Worm (Caenorhabditis elegans) whole organism, midembryonic: ENCODE results near the gene hpo-28.

ENCODE experiments used
- flt-1 ChIP-seq: fragments of 200-800 bp; sonication (Bioruptor generic); IDR thresholded peaks from 2 replicates; pipeline ENCODE4 v1.3.6; 2022; ENCODE audit warnings: missing genetic modification characterization, missing compliant biosample characterization
- ztf-23 ChIP-seq: fragments of 200-800 bp; sonication (Bioruptor generic); IDR thresholded peaks from 2 replicates; pipeline ENCODE4 v1.3.6; 2022; ENCODE audit warnings: missing genetic modification reagents, missing genetic modification characterization, missing compliant biosample characterization

DNA sequence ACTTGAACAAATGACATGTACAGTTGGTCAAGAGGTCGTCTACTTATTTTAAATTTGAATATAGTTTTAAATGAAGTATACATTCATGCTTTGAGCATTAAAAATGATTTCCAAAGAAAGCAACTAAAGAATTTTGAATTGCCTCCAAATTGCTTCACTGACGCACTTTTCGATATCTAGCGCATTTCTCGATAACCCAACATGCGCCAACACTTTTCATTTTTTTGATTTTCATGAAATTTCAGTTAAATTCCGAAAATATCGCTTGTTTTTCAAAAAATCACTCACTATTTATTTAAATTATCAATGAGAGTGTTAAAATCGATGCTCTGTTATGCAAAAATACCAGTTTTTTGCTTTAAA lies 10.7 kb upstream of the hpo-28 start:
- no peak for TF ChIP-seq flt-1 (GFP tag; lab: Robert Waterston, UW)
- no peak for TF ChIP-seq ztf-23
